Worm (Caenorhabditis elegans) whole organism, L3 larva: ENCODE measurements around the gene W07A12.8.

ENCODE experiments used
- R02D3.7 ChIP-seq: fragments of 150-350 bp; optimal IDR thresholded peaks from 2 replicates; lab custom pipeline; 2014; ENCODE audit warnings: missing biosample characterization, missing genetic modification characterization
- aly-2 ChIP-seq: fragments of 150-350 bp; optimal IDR thresholded peaks from 2 replicates; lab custom pipeline; 2014; ENCODE audit warnings: missing biosample characterization, missing genetic modification characterization
- ama-1 ChIP-seq: fragments of 150-350 bp; optimal IDR thresholded peaks from 2 replicates; lab custom pipeline; 2018
- ceh-16 ChIP-seq: sonication (generic microtip); optimal IDR thresholded peaks from 2 replicates; lab custom pipeline; 2017; ENCODE audit warnings: missing biosample characterization, missing genetic modification characterization
- ceh-28 ChIP-seq: fragments of 150-350 bp; optimal IDR thresholded peaks from 2 replicates; lab custom pipeline; 2014; ENCODE audit warnings: missing biosample characterization, missing genetic modification reagents, missing genetic modification characterization
- ceh-82 ChIP-seq: fragments of 150-350 bp; optimal IDR thresholded peaks from 2 replicates; lab custom pipeline; 2014; ENCODE audit warnings: missing biosample characterization, missing genetic modification characterization
- ceh-9 ChIP-seq: sonication (generic microtip); optimal IDR thresholded peaks from 2 replicates; lab custom pipeline; 2018; ENCODE audit warnings: missing biosample characterization, missing genetic modification characterization
- daf-12 ChIP-seq: fragments of 150-350 bp; optimal IDR thresholded peaks from 2 replicates; lab custom pipeline; 2014; ENCODE audit warnings: missing biosample characterization, missing genetic modification reagents, missing genetic modification characterization
- egl-27 ChIP-seq: sonication (generic microtip); optimal IDR thresholded peaks from 4 replicates; lab custom pipeline; 2017; ENCODE audit warnings: missing biosample characterization, missing genetic modification reagents, missing genetic modification characterization
- egl-5 ChIP-seq: fragments of 150-350 bp; optimal IDR thresholded peaks from 2 replicates; lab custom pipeline; 2017; ENCODE audit warnings: missing biosample characterization, missing genetic modification reagents, missing genetic modification characterization, inconsistent platforms
- elt-1 ChIP-seq: fragments of 150-350 bp; optimal IDR thresholded peaks from 2 replicates; lab custom pipeline; 2014; ENCODE audit warnings: missing biosample characterization, missing genetic modification characterization
- elt-2 ChIP-seq: sonication (generic microtip); optimal IDR thresholded peaks from 2 replicates; lab custom pipeline; 2016; ENCODE audit warnings: missing genetic modification reagents, mild to moderate bottlenecking, missing genetic modification characterization, missing compliant biosample characterization
- elt-3 ChIP-seq, 3 experiments: fragments of 150-350 bp in 1 of 3; sonication (generic microtip) in 2 of 3; optimal IDR thresholded peaks; 2 replicates in 2 of 3; 4 replicates in 1 of 3; lab custom pipeline; 2014 to 2017; ENCODE audit warnings: missing biosample characterization in 3 of 3, missing genetic modification characterization in 3 of 3
- eor-1 ChIP-seq, 2 experiments: fragments of 150-350 bp; optimal IDR thresholded peaks; 2 replicates each; lab custom pipeline; 2014 to 2018; ENCODE audit warnings: missing biosample characterization in 2 of 2, missing genetic modification characterization in 2 of 2
- fkh-10 ChIP-seq: sonication (generic microtip); optimal IDR thresholded peaks from 2 replicates; lab custom pipeline; 2017; ENCODE audit warnings: missing biosample characterization, missing genetic modification reagents, missing genetic modification characterization
- fkh-2 ChIP-seq: fragments of 150-350 bp; optimal IDR thresholded peaks from 2 replicates; lab custom pipeline; 2014; ENCODE audit warnings: missing biosample characterization, missing genetic modification reagents, missing genetic modification characterization
- fos-1 ChIP-seq: fragments of 150-350 bp; optimal IDR thresholded peaks from 2 replicates; lab custom pipeline; 2014; ENCODE audit warnings: missing biosample characterization, missing genetic modification characterization
- hmg-11 ChIP-seq: sonication (generic microtip); optimal IDR thresholded peaks from 2 replicates; lab custom pipeline; 2016; ENCODE audit warnings: missing genetic modification characterization, missing compliant biosample characterization
- lin-15B ChIP-seq: fragments of 150-350 bp; optimal IDR thresholded peaks from 2 replicates; lab custom pipeline; 2014; ENCODE audit warnings: missing biosample characterization, missing genetic modification characterization
- lin-39 ChIP-seq: fragments of 150-350 bp; optimal IDR thresholded peaks from 2 replicates; lab custom pipeline; 2018; ENCODE audit warnings: missing biosample characterization, missing genetic modification reagents, missing genetic modification characterization
- lsy-12 ChIP-seq: sonication (generic microtip); optimal IDR thresholded peaks from 2 replicates; lab custom pipeline; 2016; ENCODE audit warnings: mild to moderate bottlenecking, missing genetic modification characterization, missing compliant biosample characterization
- mdl-1 ChIP-seq: fragments of 150-350 bp; optimal IDR thresholded peaks from 2 replicates; lab custom pipeline; 2014; ENCODE audit warnings: missing biosample characterization, missing genetic modification characterization
- mml-1 ChIP-seq: fragments of 150-350 bp; sonication (generic microtip); optimal IDR thresholded peaks from 3 replicates; lab custom pipeline; 2014; ENCODE audit warnings: missing biosample characterization, missing genetic modification characterization
- nfya-1 ChIP-seq: sonication (generic microtip); optimal IDR thresholded peaks from 2 replicates; lab custom pipeline; 2017; ENCODE audit warnings: missing genetic modification characterization, mild to moderate bottlenecking, missing compliant biosample characterization, antibody characterized with exemption, moderate library complexity; ENCODE audit not compliant: insufficient read depth
- nhr-12 ChIP-seq: fragments of 150-350 bp; optimal IDR thresholded peaks from 2 replicates; lab custom pipeline; 2014; ENCODE audit warnings: missing biosample characterization, missing genetic modification characterization
- nhr-23 ChIP-seq: fragments of 150-350 bp; optimal IDR thresholded peaks from 2 replicates; lab custom pipeline; 2014; ENCODE audit warnings: missing biosample characterization, missing genetic modification reagents, missing genetic modification characterization
- nhr-237 ChIP-seq: fragments of 150-350 bp; optimal IDR thresholded peaks from 2 replicates; lab custom pipeline; 2014; ENCODE audit warnings: missing biosample characterization, missing genetic modification characterization
- nhr-25 ChIP-seq: sonication (generic microtip); optimal IDR thresholded peaks from 2 replicates; lab custom pipeline; 2017; ENCODE audit warnings: missing biosample characterization, missing genetic modification characterization
- nhr-28 ChIP-seq: fragments of 150-350 bp; optimal IDR thresholded peaks from 2 replicates; lab custom pipeline; 2014; ENCODE audit warnings: missing biosample characterization, missing genetic modification characterization
- nhr-43 ChIP-seq: sonication (generic microtip); optimal IDR thresholded peaks from 2 replicates; lab custom pipeline; 2016; ENCODE audit warnings: mild to moderate bottlenecking, missing genetic modification characterization, missing compliant biosample characterization; ENCODE audit not compliant: poor library complexity, severe bottlenecking
- nhr-67 ChIP-seq: fragments of 150-350 bp; optimal IDR thresholded peaks from 2 replicates; lab custom pipeline; 2014; ENCODE audit warnings: missing biosample characterization, missing genetic modification characterization
- nhr-76 ChIP-seq: fragments of 150-350 bp; sonication (generic microtip); optimal IDR thresholded peaks from 5 replicates; lab custom pipeline; 2014; ENCODE audit warnings: missing biosample characterization, missing genetic modification characterization
- nhr-77 ChIP-seq: fragments of 150-350 bp; optimal IDR thresholded peaks from 2 replicates; lab custom pipeline; 2014; ENCODE audit warnings: missing biosample characterization, missing genetic modification characterization
- pqm-1 ChIP-seq: fragments of 150-350 bp; optimal IDR thresholded peaks from 2 replicates; lab custom pipeline; 2017; ENCODE audit warnings: missing biosample characterization, missing genetic modification characterization, inconsistent platforms
- sea-2 ChIP-seq: fragments of 150-350 bp; sonication (generic microtip); optimal IDR thresholded peaks from 4 replicates; lab custom pipeline; 2014; ENCODE audit warnings: missing biosample characterization, missing genetic modification reagents, missing genetic modification characterization
- skn-1 ChIP-seq: fragments of 150-350 bp; optimal IDR thresholded peaks from 2 replicates; lab custom pipeline; 2014; ENCODE audit warnings: missing biosample characterization, missing genetic modification characterization
- unc-62 ChIP-seq: fragments of 150-350 bp; sonication (generic microtip); optimal IDR thresholded peaks from 4 replicates; lab custom pipeline; 2014; ENCODE audit warnings: missing biosample characterization, missing genetic modification reagents, missing genetic modification characterization
- ztf-11 ChIP-seq: fragments of 150-350 bp; optimal IDR thresholded peaks from 2 replicates; lab custom pipeline; 2014; ENCODE audit warnings: missing biosample characterization, missing genetic modification characterization
- ztf-4 ChIP-seq: fragments of 150-350 bp; optimal IDR thresholded peaks from 2 replicates; lab custom pipeline; 2014; ENCODE audit warnings: missing biosample characterization, missing genetic modification characterization

The W07A12.8 gene

ce11 chrII:9167730-9168129 lies 2.1 kb upstream of the W07A12.8 start, which contains the start of gene T23G7.3:
Gene T23G7.3 (minus strand): TSS chrII:9167830.
- TF ChIP-seq ztf-4 (no peak), ztf-11 (tag; lab: Kevin White, UChicago) (no peak), daf-12 (tag; lab: Kevin White, UChicago) (no peak), fkh-2 (no peak), elt-2 (tag; lab: Kevin White, UChicago) (no peak), nhr-43 (tag; lab: Kevin White, UChicago) (no peak), fkh-10 (GFP tag; lab: Kevin White, UChicago) (no peak), egl-5 (tag; lab: Kevin White, UChicago) (no peak), nhr-67 (tag; lab: Kevin White, UChicago) (no peak), ceh-16 (tag; lab: Kevin White, UChicago) (no peak), aly-2 (tag; lab: Kevin White, UChicago) (no peak), hmg-11 (tag; lab: Kevin White, UChicago) (no peak), elt-3 (tag; optimal IDR thresholded peaks at IDR 0.05; lab: Kevin White, UChicago) (no peak)

- TF ChIP-seq unc-62 (GFP tag; lab: Kevin White, UChicago) (no peak), nhr-12 (no peak), nhr-28 (tag; lab: Kevin White, UChicago) (no peak), ama-1 (lab: Kevin White, UChicago) (peak; percentile 76), fos-1 (tag; lab: Kevin White, UChicago) (no peak), lsy-12 (tag; lab: Kevin White, UChicago) (no peak), nhr-23 (tag; lab: Kevin White, UChicago) (no peak), ceh-9 (tag; lab: Kevin White, UChicago) (no peak), nhr-43 (tag; lab: Kevin White, UChicago) (peak; percentile 1), ceh-82 (tag; lab: Kevin White, UChicago) (no peak), daf-12 (tag; lab: Kevin White, UChicago) (no peak), ceh-16 (tag; lab: Kevin White, UChicago) (no peak)
- TF ChIP-seq, all 47 proteins: peak for 2
Measured at ce11 chrII:9163348-9163747, 2.3 kb downstream of the W07A12.8 start.

ce11 chrII:9161023-9161422 lies 4.6 kb downstream of the W07A12.8 start, which contains the start of gene rhy-1:
Gene rhy-1 (plus strand): TSS chrII:9161379.
- TF ChIP-seq hmg-11 (tag; lab: Kevin White, UChicago) = no peak
- TF ChIP-seq pqm-1 (tag; lab: Kevin White, UChicago) = no peak
- TF ChIP-seq sea-2 = no peak
- TF ChIP-seq mdl-1 (tag; lab: Kevin White, UChicago) = no peak
- TF ChIP-seq skn-1 = no peak
- TF ChIP-seq egl-27 = no peak
- TF ChIP-seq mml-1 = no peak
- no peak for TF ChIP-seq ztf-11 (tag; lab: Kevin White, UChicago)
- no peak for TF ChIP-seq ztf-4

- TF ChIP-seq nhr-25 (tag; lab: Kevin White, UChicago) = peak; percentile 73
- TF ChIP-seq nhr-67 (tag; lab: Kevin White, UChicago) = no peak
- no peak for TF ChIP-seq lsy-12 (tag; lab: Kevin White, UChicago)
- peak; percentile 97 for TF ChIP-seq nhr-43 (tag; lab: Kevin White, UChicago)
- peak; percentile 20 for TF ChIP-seq nfya-1 (tag; lab: Kevin White, UChicago)
- TF ChIP-seq nhr-23 (tag; lab: Kevin White, UChicago) = peak; percentile 76
- no peak for TF ChIP-seq fkh-10 (GFP tag; lab: Kevin White, UChicago)
- TF ChIP-seq elt-3 (tag; optimal IDR thresholded peaks at IDR 0.05; lab: Kevin White, UChicago) = peak in 2 of 3 experiments; percentile 62 to 79
- no peak for TF ChIP-seq eor-1 (tag; optimal IDR thresholded peaks at IDR 0.05; lab: Kevin White, UChicago)
- peak; percentile 81 for TF ChIP-seq pqm-1 (tag; lab: Kevin White, UChicago)
- TF ChIP-seq ceh-16 (tag; lab: Kevin White, UChicago) = no peak
- TF ChIP-seq ceh-28 = no peak
- TF ChIP-seq elt-1 (tag; lab: Kevin White, UChicago) = no peak
- no peak for TF ChIP-seq nhr-237 (tag; lab: Kevin White, UChicago)
- TF ChIP-seq fos-1 (tag; lab: Kevin White, UChicago) = no peak
- TF ChIP-seq nhr-77 (tag; lab: Kevin White, UChicago) = no peak
- no peak for TF ChIP-seq egl-27
- no peak for TF ChIP-seq mml-1
- TF ChIP-seq elt-2 (tag; lab: Kevin White, UChicago) = peak; percentile 63
- no peak for TF ChIP-seq lin-15B (tag; lab: Kevin White, UChicago)
- no peak for TF ChIP-seq egl-5 (tag; lab: Kevin White, UChicago)
- TF ChIP-seq ceh-9 (tag; lab: Kevin White, UChicago) = no peak
- TF ChIP-seq ztf-4 = no peak
- peak; percentile 82 for TF ChIP-seq skn-1
- peak; percentile 60 for TF ChIP-seq nhr-76 (tag; lab: Kevin White, UChicago)
- TF ChIP-seq mdl-1 (tag; lab: Kevin White, UChicago) = no peak
- no peak for TF ChIP-seq lin-39
- no peak for TF ChIP-seq R02D3.7
Measured at ce11 chrII:9160197-9160806, 5.3 kb downstream of the W07A12.8 start.
